Worm (Caenorhabditis elegans) whole organism, dauer: Measurements from ENCODE around the gene B0222.15.

ENCODE experiments used
- unc-62 ChIP-seq: sonication (generic microtip); optimal IDR thresholded peaks from 2 replicates; lab custom pipeline; 2017; ENCODE audit warnings: missing biosample characterization, missing genetic modification reagents, missing genetic modification characterization

B0222.15 gene

DNA sequence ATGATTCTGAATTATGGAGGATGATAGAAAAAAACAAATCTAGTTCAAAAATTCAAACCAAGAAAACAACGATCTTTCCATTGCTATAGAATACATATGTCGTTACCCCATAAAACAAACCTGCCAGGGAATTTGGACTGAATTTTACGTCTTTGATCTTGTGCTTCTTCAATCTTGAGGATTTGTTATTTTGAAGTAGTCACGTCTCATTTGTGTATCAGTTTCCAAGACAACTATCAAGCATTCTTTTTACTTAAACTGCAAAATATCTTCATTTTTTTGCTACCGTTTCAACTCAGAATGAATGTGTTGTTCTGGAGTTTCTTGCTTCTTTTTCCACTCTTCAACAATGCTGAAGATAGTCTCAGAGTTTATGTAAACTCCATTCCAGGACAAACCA, 25.8 kb downstream of the B0222.15 start, which contains the start of gene F21C10.19:
TSS of gene F21C10.19 (plus strand) at position 301 of the 400 bp plus-strand sequence.
- no peak for TF ChIP-seq unc-62 (GFP tag; lab: Kevin White, UChicago)

DNA sequence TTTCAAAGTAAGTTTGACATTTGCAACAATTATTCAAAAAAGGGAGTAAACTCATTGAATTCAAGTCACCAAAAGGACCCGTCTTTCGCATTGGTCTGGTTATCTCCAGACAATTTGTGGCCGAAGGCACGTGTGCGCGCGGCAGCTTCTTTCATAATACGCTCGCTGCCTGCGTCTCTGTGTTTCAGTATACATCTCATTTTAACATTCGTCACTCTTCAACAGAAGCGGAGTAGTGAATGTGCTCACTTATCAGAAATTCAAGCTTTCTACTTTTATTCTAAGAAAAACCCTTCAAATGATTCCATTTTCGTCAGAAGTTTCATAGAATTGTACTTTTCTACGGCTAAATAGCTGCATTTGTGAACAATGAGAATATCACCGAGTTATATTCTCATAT, 28.0 kb downstream of the B0222.15 start:
- no peak for TF ChIP-seq unc-62 (GFP tag; lab: Kevin White, UChicago)

DNA sequence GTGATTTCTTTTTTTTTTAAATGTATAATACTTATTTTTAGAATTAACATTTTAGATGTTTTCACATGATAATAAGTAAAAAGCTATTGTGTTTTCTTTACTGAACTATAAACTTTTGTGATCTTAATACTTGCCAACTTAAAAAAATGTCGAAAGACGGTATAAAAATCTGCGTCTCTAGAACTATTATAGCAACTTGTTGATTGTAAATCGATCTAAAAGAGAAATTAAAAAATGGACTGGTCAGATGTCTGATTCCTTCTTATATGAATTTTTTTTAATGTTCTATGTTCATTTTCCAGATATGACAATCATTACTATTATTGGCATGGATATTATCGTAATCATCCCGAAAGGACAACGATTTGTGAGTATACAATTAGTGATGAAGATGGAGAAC, 28.8 kb downstream of the B0222.15 start, which contains the start of gene F21C10.3:
TSS of gene F21C10.3 (plus strand) at position 301 of the 400 bp plus-strand sequence.
- TF ChIP-seq unc-62 (GFP tag; lab: Kevin White, UChicago), result no peak

DNA sequence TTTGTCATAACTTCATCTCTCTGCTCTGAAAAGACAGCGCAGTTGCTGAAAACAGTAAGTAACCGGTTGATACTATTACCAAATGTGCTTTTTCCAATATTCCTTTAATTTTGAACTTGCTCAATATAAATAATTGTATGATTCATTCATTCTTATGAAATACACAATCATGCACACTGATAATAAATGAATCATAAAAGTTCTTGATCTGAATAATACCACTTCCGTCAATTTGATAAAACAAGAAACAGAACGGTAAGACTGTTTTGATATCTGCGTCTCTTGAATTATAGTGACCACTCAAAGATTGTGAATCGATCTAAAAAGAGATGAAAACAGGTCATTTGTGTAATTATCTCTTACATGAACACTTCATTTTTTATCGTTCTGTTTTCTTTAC, 30.3 kb downstream of the B0222.15 start, which contains the start of gene F21C10.4:
TSS of gene F21C10.4 (plus strand) at position 301 of the 400 bp plus-strand sequence.
- TF ChIP-seq unc-62 (GFP tag; lab: Kevin White, UChicago), result no peak

DNA sequence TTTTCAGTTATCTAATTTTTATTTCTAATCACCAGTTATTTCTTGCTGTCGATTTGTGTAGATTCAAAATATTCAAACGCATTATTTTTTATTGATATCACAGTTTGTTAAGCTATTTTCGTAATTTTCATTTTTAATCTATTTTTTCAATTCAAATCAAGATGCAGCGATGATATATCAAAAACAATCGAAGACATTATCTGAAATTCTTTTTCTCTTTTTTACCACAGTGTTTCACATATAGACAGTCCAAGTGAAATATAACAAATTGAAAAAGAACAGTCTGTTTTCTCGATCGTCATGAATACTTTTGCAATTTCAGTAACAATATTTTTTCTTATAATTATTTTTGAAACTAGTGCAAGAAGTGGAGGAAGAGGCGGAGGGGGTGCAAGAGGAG, 31.2 kb downstream of the B0222.15 start, which contains the start of gene F21C10.5:
TSS of gene F21C10.5 (plus strand) at position 301 of the 400 bp plus-strand sequence.
- TF ChIP-seq unc-62 (GFP tag; lab: Kevin White, UChicago), result no peak

DNA sequence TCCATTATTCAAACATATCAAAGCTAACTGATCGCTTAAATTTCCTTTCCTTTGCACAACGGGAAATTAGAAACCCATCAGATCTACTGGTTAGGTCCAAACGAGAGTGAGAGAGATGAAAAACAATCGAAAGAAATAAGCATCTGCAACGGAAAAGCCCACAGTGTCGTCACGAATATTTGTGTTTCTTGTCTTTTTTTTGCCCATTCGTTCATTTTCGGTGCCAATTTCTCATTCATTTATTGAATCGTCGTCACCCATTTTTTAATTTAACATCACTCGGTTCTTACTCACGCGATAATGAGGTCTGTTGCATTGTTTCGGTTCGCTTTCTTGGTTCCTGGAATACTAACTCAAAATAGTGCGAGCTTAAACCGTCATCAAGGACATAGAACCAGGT, 32.4 kb downstream of the B0222.15 start, which contains the start of gene F21C10.6:
TSS of gene F21C10.6 (plus strand) at position 301 of the 400 bp plus-strand sequence.
- TF ChIP-seq unc-62 (GFP tag; lab: Kevin White, UChicago), result no peak

DNA sequence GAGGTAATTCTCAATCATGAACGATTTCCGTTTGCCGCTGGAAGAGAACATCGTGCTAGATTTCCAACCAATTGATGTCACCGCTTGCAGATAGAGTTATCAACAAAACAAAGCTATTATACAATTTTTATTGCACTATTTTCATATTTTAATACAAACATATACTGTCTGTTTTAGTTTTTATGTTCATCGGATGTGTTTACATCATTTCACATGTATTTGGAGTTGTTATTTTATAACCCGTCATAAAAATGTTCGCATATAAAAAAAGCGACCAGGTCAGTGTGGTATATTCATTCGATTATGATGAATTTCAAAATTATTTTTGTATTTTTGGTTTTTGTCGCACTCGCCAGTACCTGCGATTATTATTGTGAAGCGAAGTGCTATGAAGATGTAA, 33.4 kb downstream of the B0222.15 start, which contains the start of gene F21C10.11:
TSS of gene F21C10.11 (plus strand) at position 301 of the 400 bp plus-strand sequence.
- TF ChIP-seq unc-62 (GFP tag; lab: Kevin White, UChicago), result no peak

DNA sequence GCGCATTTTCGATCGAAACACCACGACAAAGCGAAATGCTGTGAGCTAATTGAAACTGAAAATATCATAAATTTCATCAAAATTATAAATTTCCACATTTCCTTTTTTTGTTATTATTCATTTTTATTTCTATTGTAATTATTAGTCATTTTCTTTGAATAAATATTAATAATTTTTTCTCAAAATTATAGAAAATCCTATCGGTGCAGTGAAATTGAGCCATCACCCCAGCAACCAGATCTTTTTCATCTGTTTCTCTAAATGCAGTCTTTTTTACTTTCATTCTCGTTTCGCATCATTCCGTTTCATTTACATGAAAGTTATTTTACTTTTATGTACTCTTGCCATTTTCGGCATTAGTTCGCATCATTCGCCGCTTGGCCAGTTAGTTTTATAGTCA, 34.6 kb downstream of the B0222.15 start, which contains the start of gene F21C10.13:
TSS of gene F21C10.13 (plus strand) at position 301 of the 400 bp plus-strand sequence.
- TF ChIP-seq unc-62 (GFP tag; lab: Kevin White, UChicago), result no peak

DNA sequence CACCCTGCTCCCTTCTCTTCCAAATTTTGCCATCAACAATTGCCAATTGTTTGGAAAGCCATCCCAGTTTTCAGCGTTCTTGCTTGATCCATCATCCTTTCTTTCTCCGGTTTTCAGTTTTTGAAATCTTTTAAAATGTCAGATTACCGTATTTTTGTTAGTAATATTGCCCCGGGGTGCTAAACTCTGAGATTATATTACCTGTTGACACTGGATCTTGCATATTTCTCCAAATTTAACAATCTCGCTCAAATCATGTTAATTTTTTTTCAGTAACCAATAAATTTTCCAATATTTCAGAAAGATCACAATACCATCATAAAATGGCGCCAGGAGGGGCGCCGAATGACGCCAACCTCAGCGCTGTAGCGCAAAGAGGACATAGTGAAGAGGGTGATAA, 44.1 kb downstream of the B0222.15 start, which contains the start of gene F21C10.7:
TSS of gene F21C10.7 (plus strand) at position 301 of the 400 bp plus-strand sequence.
- TF ChIP-seq unc-62 (GFP tag; lab: Kevin White, UChicago), result no peak

DNA sequence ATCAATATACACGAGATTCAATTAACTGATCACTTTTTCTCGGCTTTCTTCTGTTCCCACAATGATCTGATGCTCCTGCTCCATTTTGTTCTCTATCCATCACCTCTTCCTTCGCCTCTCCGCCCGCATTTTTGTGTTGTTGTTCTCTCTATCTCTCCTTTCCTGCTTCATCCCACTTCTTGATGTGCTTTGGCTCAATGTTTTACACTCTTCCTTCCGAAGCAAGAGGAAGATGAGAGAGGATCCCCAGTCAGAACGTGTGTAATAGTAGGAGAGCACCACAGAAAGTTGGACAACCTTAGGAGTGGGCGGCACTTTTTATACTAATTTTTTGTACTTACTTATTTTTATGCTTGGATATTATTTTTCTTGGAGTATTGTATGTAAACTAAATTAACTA, 44.6 kb downstream of the B0222.15 start:
- TF ChIP-seq unc-62 (GFP tag; lab: Kevin White, UChicago), result no peak

DNA sequence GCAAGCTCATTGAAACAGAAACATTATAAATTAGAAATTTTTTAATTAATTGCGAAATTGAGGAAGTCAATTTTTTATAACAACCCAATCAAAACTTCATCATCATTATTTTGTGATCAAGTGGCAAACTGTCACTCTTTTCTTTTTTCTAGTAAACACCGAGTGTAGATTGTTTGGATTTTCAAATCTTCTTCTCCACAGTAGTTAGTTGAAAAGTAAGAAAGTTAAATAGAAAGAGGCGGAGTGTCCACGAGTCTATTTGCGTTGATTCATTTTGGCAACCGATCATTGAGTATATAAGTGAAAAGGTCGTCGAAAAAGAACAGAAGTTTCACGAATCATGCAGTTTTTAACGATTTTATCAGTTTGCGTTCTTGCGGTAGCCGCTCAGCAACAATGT, 47.3 kb downstream of the B0222.15 start, which contains the start of gene pqn-31:
TSS of gene pqn-31 (plus strand) at position 301 of the 400 bp plus-strand sequence.
- no peak for TF ChIP-seq unc-62 (GFP tag; lab: Kevin White, UChicago)

DNA sequence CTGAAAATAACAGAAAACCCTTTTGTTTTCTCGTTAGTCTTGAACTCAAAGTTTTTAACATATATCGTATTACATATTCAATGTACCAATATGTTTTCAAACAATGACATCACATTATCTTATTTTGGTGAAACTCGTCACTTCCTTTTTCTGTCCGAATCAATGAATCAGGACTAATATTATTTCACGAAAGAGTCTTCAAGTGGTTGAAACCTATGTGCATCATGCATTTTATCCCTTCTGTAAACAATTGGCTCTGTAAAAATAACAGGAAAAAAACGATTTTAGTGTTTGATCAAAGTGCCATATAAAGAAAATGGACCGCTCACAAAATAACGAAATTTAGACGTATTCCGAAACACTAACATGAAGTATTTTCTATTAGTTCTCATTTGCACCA, 48.4 kb downstream of the B0222.15 start, which contains the start of gene F21C10.18:
TSS of gene F21C10.18 (plus strand) at position 301 of the 400 bp plus-strand sequence.
- no peak for TF ChIP-seq unc-62 (GFP tag; lab: Kevin White, UChicago)
